Worm (Caenorhabditis elegans) whole organism, early embryonic: ENCODE results near the gene C15H9.3.

Experiments used
- B0310.2 ChIP-seq: sonication (generic microtip); optimal IDR thresholded peaks from 2 replicates; lab custom pipeline; 2016; ENCODE audit warnings: mild to moderate bottlenecking, missing genetic modification characterization, missing compliant biosample characterization
- F13C5.2 ChIP-seq: sonication (generic microtip); optimal IDR thresholded peaks from 2 replicates; lab custom pipeline; 2017; ENCODE audit warnings: mild to moderate bottlenecking, missing genetic modification characterization, inconsistent platforms, missing compliant biosample characterization
- aly-1 ChIP-seq: sonication (generic microtip); optimal IDR thresholded peaks from 2 replicates; lab custom pipeline; 2016; ENCODE audit warnings: missing genetic modification characterization, missing compliant biosample characterization
- ama-1 ChIP-seq: fragments of 150-350 bp; optimal IDR thresholded peaks from 2 replicates; lab custom pipeline; 2014
- ceh-13 ChIP-seq: fragments of 200-800 bp; sonication (Bioruptor generic); optimal IDR thresholded peaks from 2 replicates; lab custom pipeline; 2018; ENCODE audit warnings: mild to moderate bottlenecking, missing genetic modification characterization, missing compliant biosample characterization
- ceh-36 ChIP-seq: sonication (generic microtip); optimal IDR thresholded peaks from 2 replicates; lab custom pipeline; 2016; ENCODE audit warnings: missing genetic modification characterization, inconsistent platforms, missing compliant biosample characterization
- ets-7 ChIP-seq: sonication (generic microtip); optimal IDR thresholded peaks from 2 replicates; lab custom pipeline; 2016; ENCODE audit warnings: missing genotype, missing genetic modification characterization, missing compliant biosample characterization
- flt-1 ChIP-seq: fragments of 200-800 bp; sonication (Bioruptor generic); IDR thresholded peaks from 2 replicates; pipeline ENCODE4 v1.3.6; 2022; ENCODE audit warnings: missing genetic modification characterization, missing compliant biosample characterization
- hmbx-1 ChIP-seq: sonication (generic microtip); optimal IDR thresholded peaks from 2 replicates; lab custom pipeline; 2016; ENCODE audit warnings: mild to moderate bottlenecking, missing genetic modification characterization, missing compliant biosample characterization
- hmg-4 ChIP-seq: fragments of 200-800 bp; sonication (Bioruptor generic); optimal IDR thresholded peaks from 2 replicates; lab custom pipeline; 2018; ENCODE audit warnings: mild to moderate bottlenecking, missing genetic modification characterization, missing compliant biosample characterization
- hnd-1 ChIP-seq: sonication (generic microtip); optimal IDR thresholded peaks from 2 replicates; lab custom pipeline; 2016; ENCODE audit warnings: missing genetic modification characterization, missing compliant biosample characterization
- pes-1 ChIP-seq: fragments of 200-800 bp; sonication (Bioruptor generic); IDR thresholded peaks from 2 replicates; pipeline ENCODE4 v1.3.6; 2022; ENCODE audit warnings: missing genetic modification reagents, missing genetic modification characterization, missing compliant biosample characterization
- scrt-1 ChIP-seq: fragments of 200-800 bp; sonication (Bioruptor generic); IDR thresholded peaks from 2 replicates; pipeline ENCODE4 v1.3.6; 2022; ENCODE audit warnings: missing genetic modification characterization, missing compliant biosample characterization
- sea-1 ChIP-seq: fragments of 200-800 bp; sonication (Bioruptor generic); conservative IDR thresholded peaks from 2 replicates; pipeline ENCODE4 v1.3.6; 2022; ENCODE audit warnings: missing genetic modification characterization, missing compliant biosample characterization
- tbx-11 ChIP-seq: fragments of 200-800 bp; sonication (Bioruptor generic); IDR thresholded peaks from 2 replicates; pipeline ENCODE4 v1.3.6; 2022; ENCODE audit warnings: missing genetic modification characterization, missing compliant biosample characterization
- tbx-37 ChIP-seq: fragments of 200-800 bp; sonication (Bioruptor generic); conservative IDR thresholded peaks from 2 replicates; pipeline ENCODE4 v1.3.6; 2022; ENCODE audit warnings: missing genetic modification reagents, missing genetic modification characterization, missing compliant biosample characterization
- tra-4 ChIP-seq: sonication (generic microtip); optimal IDR thresholded peaks from 2 replicates; lab custom pipeline; 2017; ENCODE audit warnings: missing genetic modification characterization, missing compliant biosample characterization

The C15H9.3 gene

DNA sequence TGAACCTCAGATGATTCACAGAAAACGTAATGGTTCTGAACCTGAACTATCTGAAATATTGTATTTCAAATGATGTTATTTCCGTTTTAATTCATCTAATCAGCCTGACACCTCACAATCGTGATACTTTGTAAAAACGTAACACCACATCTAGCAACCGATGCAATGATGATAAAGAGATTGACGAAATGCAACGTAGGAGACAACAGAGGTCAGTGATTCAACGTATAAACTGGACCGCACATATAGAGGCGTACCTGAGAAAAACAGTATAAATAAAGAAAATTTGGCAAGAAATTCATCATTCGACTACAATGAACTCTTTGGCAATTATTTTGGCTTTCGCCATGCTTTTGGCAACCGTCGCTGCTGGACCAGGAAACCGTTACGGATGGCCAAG, 31.2 kb upstream of the C15H9.3 start, which contains the start of gene C45B2.2:
Gene C45B2.2 (plus strand): TSS at position 301 of the 400 bp plus-strand sequence.
- no peak for TF ChIP-seq tbx-11
- no peak for TF ChIP-seq aly-1 (tag; lab: Kevin White, UChicago)
- TF ChIP-seq hmbx-1 (tag; lab: Kevin White, UChicago): no peak
- no peak for TF ChIP-seq tra-4 (tag; lab: Kevin White, UChicago)
- TF ChIP-seq scrt-1: no peak
- no peak for TF ChIP-seq sea-1 (GFP tag; lab: Robert Waterston, UW)
- TF ChIP-seq flt-1 (GFP tag; lab: Robert Waterston, UW): no peak
- no peak for TF ChIP-seq hmg-4 (GFP tag; lab: Kevin White, UChicago)
- no peak for TF ChIP-seq ets-7
- TF ChIP-seq ceh-36 (tag; lab: Kevin White, UChicago): no peak
- no peak for TF ChIP-seq ceh-13 (GFP tag; lab: Kevin White, UChicago)
- TF ChIP-seq ama-1 (lab: Kevin White, UChicago): no peak
- TF ChIP-seq tbx-37 (GFP tag; lab: Robert Waterston, UW): no peak
- TF ChIP-seq pes-1 (GFP tag; lab: Robert Waterston, UW): no peak
- TF ChIP-seq hnd-1 (tag; lab: Kevin White, UChicago): no peak
- TF ChIP-seq F13C5.2 (tag; lab: Kevin White, UChicago): no peak

DNA sequence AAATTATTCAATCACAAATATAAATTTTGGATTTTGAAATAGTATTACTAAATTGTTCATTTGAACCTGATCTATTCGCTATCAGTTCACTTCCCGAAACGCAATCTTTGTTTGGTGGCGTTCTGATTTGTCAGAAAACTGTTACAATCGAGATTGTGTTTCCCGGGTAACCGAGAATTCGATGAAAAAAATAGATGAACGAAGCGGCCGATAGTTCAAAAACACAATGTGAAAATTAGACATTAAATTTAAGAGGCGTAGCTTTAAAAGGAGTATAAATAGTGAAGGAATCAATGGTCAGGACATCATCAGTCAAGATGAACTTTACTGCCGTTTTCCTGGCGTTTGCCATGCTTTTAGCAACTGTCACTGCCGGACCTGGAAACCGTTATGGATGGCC, 29.8 kb upstream of the C15H9.3 start, which contains the start of gene C45B2.1:
Gene C45B2.1 (plus strand): TSS at position 301 of the 400 bp plus-strand sequence.
- TF ChIP-seq sea-1 (GFP tag; lab: Robert Waterston, UW) (no peak), tbx-37 (GFP tag; lab: Robert Waterston, UW) (no peak), aly-1 (tag; lab: Kevin White, UChicago) (no peak), ama-1 (lab: Kevin White, UChicago) (no peak), F13C5.2 (tag; lab: Kevin White, UChicago) (no peak), B0310.2 (tag; lab: Kevin White, UChicago) (no peak), scrt-1 (no peak), hmbx-1 (tag; lab: Kevin White, UChicago) (no peak), flt-1 (GFP tag; lab: Robert Waterston, UW) (no peak), ceh-13 (GFP tag; lab: Kevin White, UChicago) (no peak), ets-7 (no peak), tbx-11 (no peak)

DNA sequence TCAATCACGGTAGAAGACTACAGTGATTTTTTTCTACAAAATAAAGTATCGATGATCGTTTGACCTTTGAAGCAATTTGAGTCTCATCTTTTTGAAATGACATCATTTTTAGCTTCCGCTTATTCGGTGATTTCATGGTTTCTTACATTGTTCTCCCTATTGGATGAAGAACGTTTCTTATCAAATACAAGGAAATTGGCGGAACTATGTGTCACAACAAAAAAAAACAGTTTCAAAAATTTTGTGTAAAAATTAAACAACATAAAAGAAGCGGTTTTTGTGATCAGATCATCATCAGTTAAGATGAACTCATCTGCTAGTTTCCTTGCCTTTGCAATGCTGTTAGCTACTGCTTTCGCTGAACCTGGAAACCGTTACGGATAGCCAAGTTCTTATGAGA, 27.9 kb upstream of the C15H9.3 start, which contains the start of gene C45B2.8:
Gene C45B2.8 (plus strand): TSS at position 301 of the 400 bp plus-strand sequence.
- TF ChIP-seq hmbx-1 (tag; lab: Kevin White, UChicago): no peak
- no peak for TF ChIP-seq tra-4 (tag; lab: Kevin White, UChicago)
- no peak for TF ChIP-seq scrt-1
- TF ChIP-seq sea-1 (GFP tag; lab: Robert Waterston, UW): no peak
- no peak for TF ChIP-seq tbx-37 (GFP tag; lab: Robert Waterston, UW)
- no peak for TF ChIP-seq ceh-13 (GFP tag; lab: Kevin White, UChicago)
- no peak for TF ChIP-seq ets-7
- no peak for TF ChIP-seq hmg-4 (GFP tag; lab: Kevin White, UChicago)
- no peak for TF ChIP-seq pes-1 (GFP tag; lab: Robert Waterston, UW)
- TF ChIP-seq B0310.2 (tag; lab: Kevin White, UChicago): no peak

DNA sequence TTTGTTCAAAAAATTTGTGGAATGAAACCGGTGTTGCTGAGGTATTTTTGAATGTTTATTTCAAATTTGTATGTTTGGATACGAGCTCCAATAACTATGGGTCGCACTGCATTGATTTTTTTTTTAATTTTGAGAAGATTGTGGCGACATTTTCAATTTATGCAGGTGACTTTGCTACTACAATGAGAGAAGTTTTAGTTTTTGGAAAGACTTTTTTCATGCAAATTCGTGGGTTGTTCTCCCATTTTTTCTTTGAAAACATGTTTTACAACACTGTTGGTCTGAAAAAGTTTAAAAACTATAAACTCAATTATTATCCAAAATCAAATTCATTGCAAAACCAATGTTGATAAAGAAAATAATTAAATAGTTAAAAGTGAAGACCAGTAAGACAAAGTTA, 26.9 kb upstream of the C15H9.3 start:
- TF ChIP-seq F13C5.2 (tag; lab: Kevin White, UChicago) (no peak), aly-1 (tag; lab: Kevin White, UChicago) (no peak), ceh-13 (GFP tag; lab: Kevin White, UChicago) (no peak), tra-4 (tag; lab: Kevin White, UChicago) (no peak), ceh-36 (tag; lab: Kevin White, UChicago) (no peak), sea-1 (GFP tag; lab: Robert Waterston, UW) (no peak)

DNA sequence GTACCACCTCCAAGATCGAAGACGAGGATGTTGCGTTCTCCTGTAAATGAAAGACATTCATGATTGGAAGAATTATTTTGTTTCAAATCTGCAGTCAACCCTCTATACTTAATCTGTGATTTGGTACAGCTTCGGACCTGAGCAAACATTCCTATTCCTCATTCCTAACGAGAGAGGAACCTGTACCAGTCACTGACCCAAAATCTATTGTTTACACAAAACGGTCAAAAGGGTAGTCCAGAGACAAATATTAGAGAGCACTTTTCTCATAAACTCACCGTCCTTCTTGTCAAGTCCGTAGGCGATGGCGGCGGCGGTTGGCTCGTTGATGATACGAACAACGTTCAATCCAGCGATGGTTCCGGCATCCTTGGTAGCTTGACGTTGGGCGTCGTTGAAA, 24.8 kb upstream of the C15H9.3 start:
- no peak for TF ChIP-seq tbx-11
- no peak for TF ChIP-seq flt-1 (GFP tag; lab: Robert Waterston, UW)
- no peak for TF ChIP-seq ama-1 (lab: Kevin White, UChicago)
- no peak for TF ChIP-seq hmbx-1 (tag; lab: Kevin White, UChicago)

DNA sequence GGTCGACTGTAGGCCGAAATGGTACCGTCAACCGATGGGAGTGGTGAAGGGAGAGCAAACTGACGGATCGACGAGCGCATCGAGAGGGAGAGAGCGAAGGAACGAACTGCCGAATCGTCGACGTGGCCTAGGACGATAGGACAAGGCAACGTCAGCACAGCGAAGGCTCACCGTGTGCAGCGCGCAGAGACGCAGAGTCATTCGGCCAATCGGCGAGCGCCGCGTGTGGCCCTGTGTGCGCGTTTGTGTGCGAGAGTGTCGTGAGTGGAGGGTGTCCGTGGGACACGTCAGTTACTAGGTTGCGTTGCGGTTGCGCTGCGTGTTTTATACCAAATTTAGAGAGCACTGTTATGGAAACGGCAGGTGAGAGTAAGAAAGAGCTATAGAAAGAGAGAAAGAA, 23.6 kb upstream of the C15H9.3 start, which contains the start of gene hsp-3:
Gene hsp-3 (minus strand): TSS at position 158 of the 400 bp plus-strand sequence.
- no peak for TF ChIP-seq hmbx-1 (tag; lab: Kevin White, UChicago)
- peak; percentile 49 for TF ChIP-seq B0310.2 (tag; lab: Kevin White, UChicago)
- TF ChIP-seq pes-1 (GFP tag; lab: Robert Waterston, UW): no peak
- TF ChIP-seq scrt-1: no peak
- no peak for TF ChIP-seq ceh-13 (GFP tag; lab: Kevin White, UChicago)
- peak; percentile 39 for TF ChIP-seq tra-4 (tag; lab: Kevin White, UChicago)
- TF ChIP-seq hmg-4 (GFP tag; lab: Kevin White, UChicago): peak; percentile 48
- TF ChIP-seq sea-1 (GFP tag; lab: Robert Waterston, UW): 0 out of 2 replicates have a peak, but pooled peaks have one; percentile 69
- TF ChIP-seq aly-1 (tag; lab: Kevin White, UChicago): peak; percentile 55
- TF ChIP-seq ama-1 (lab: Kevin White, UChicago): no peak
- peak; percentile 74 for TF ChIP-seq F13C5.2 (tag; lab: Kevin White, UChicago)
- TF ChIP-seq tbx-37 (GFP tag; lab: Robert Waterston, UW): peak; percentile 47
- TF ChIP-seq hnd-1 (tag; lab: Kevin White, UChicago): no peak
- peak; percentile 5 for TF ChIP-seq ets-7
- 0 out of 2 replicates have a peak, but pooled peaks have one; percentile 36 for TF ChIP-seq flt-1 (GFP tag; lab: Robert Waterston, UW)
- peak; percentile 51; the same call in 1 of the 2 replicates for TF ChIP-seq tbx-11
- no peak for TF ChIP-seq ceh-36 (tag; lab: Kevin White, UChicago)

DNA sequence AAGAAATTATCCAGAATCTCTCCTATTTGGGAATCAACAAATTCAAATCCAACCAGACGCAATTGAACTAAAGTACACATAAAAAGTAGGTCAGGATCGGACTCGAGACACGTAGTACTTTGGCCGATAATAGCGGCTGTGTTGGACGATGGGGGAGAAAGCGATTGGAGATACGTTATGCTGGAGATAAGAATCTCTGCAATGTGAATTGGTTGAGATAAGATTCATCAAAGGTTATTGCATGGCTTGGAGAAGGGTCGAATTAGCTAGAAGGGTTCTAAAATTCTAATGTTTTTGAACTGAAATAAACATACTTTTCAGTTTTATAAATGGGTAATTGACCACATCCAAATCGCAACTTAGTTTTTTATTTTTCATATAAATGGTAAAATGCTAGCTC, 23.1 kb upstream of the C15H9.3 start:
- no peak for TF ChIP-seq aly-1 (tag; lab: Kevin White, UChicago)
- TF ChIP-seq tra-4 (tag; lab: Kevin White, UChicago): no peak
- no peak for TF ChIP-seq ets-7
- TF ChIP-seq hnd-1 (tag; lab: Kevin White, UChicago): no peak
